ENCODE assay signal across 1 fruit fly cellular context in the genomic region with DNA sequence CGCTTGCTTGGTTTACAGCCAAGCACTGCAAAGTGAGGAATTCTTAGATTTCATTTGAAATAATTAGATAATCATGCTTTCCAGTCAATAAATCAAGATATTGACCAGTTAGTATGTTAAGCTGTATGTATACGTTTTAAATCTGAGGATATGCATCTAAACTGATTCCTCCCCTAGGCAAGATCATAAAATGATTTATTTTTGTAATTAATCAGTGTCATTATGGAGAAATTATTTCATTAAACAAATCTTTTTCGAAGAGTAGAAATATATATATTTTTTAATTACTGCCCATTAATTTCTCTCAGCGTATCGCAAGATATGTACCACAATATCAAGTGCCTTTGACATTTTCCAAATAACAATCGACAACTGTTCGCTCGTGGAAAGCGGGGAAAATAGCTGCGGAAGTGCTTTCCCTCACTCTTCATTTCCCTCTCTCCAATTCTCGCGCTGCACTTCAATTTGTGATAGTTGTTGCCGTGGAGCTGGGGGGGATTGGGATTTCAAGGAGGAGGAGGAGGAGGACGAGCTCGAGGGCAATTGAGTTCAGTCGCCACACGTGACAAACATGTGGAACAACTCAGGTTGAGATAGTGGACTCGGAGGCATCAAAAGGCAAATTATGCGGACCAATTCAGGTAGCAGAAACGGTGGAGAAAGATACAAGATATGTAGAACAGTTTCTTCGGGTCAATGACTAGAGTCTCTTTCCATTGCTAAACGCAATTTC.
TF ChIP-seq lines count a peak whose summit lies in the region.

No protein-coding gene starts in this region.

TF ChIP-seq in whole organism, embryonic, 481 proteins besides CTCF, POLR2A, EP300 and RAD21 (continued from another document):
- TF ChIP-seq H2.0 (GFP tag; IDR thresholded peaks at IDR 0.05; lab: Robert Waterston, UW) (no peak), scrt (GFP tag; optimal IDR thresholded peaks at IDR 0.05; lab: Kevin White, UChicago) (no peak), CG42726 (GFP tag; IDR thresholded peaks at IDR 0.05; lab: Robert Waterston, UW; ENCODE audit: partially characterized antibody) (no peak), schlank (tag; optimal IDR thresholded peaks at IDR 0.05; lab: Kevin White, UChicago) (no peak), CG4820 (GFP tag; optimal IDR thresholded peaks at IDR 0.05; lab: Kevin White, UChicago) (peak; percentile 24), corto (GFP tag; optimal IDR thresholded peaks at IDR 0.05; lab: Kevin White, UChicago) (no peak), CG7839 (tag; optimal IDR thresholded peaks at IDR 0.05; lab: Kevin White, UChicago) (peak; percentile 10), HLHmδ (GFP tag; optimal IDR thresholded peaks at IDR 0.05; lab: Kevin White, UChicago) (peak; percentile 30), HLH4C (GFP tag; IDR thresholded peaks at IDR 0.05; lab: Robert Waterston, UW; ENCODE audit: partially characterized antibody) (no peak), CG14710 (tag; optimal IDR thresholded peaks at IDR 0.05; lab: Kevin White, UChicago) (peak; percentile 34), bowl (GFP tag; IDR thresholded peaks at IDR 0.05; lab: Robert Waterston, UW) (no peak), al (GFP tag; IDR thresholded peaks at IDR 0.05; lab: Robert Waterston, UW) (no peak), CG18262 (tag; optimal IDR thresholded peaks at IDR 0.05; lab: Kevin White, UChicago) (peak; percentile 77), Xrp1 (GFP tag; IDR thresholded peaks at IDR 0.05; lab: Robert Waterston, UW) (peak; percentile 39; the same call in 1 of the 2 replicates), tna (GFP tag; IDR thresholded peaks at IDR 0.05; lab: Robert Waterston, UW; ENCODE audit: partially characterized antibody) (no peak), dm (GFP tag; optimal IDR thresholded peaks at IDR 0.05; lab: Kevin White, UChicago) (no peak), CG31441 (GFP tag; IDR thresholded peaks at IDR 0.05; lab: Robert Waterston, UW) (peak; percentile 59), pita (GFP tag; optimal IDR thresholded peaks at IDR 0.05; lab: Kevin White, UChicago) (no peak), Lpt (GFP tag; optimal IDR thresholded peaks at IDR 0.05; lab: Kevin White, UChicago) (no peak), phol (tag; optimal IDR thresholded peaks at IDR 0.05; lab: Kevin White, UChicago) (peak; percentile 33), twi (tag; optimal IDR thresholded peaks at IDR 0.05; lab: Kevin White, UChicago) (peak; percentile 96), prd (optimal IDR thresholded peaks at IDR 0.05; lab: Kevin White, UChicago) (no peak), prd (GFP tag; IDR thresholded peaks at IDR 0.05; lab: Robert Waterston, UW) (peak; percentile 25; the same call in 1 of the 3 replicates), CG10979 (tag; optimal IDR thresholded peaks at IDR 0.05; lab: Kevin White, UChicago) (peak; percentile 52), wdn (GFP tag; IDR thresholded peaks at IDR 0.05; lab: Robert Waterston, UW) (no peak), CG11504 (tag; optimal IDR thresholded peaks at IDR 0.05; lab: Kevin White, UChicago) (peak; percentile 8), tin (GFP tag; optimal IDR thresholded peaks at IDR 0.05; lab: Kevin White, UChicago) (peak; percentile 8), gem (tag; optimal IDR thresholded peaks at IDR 0.05; lab: Kevin White, UChicago) (peak; percentile 53), CG10267 (tag; optimal IDR thresholded peaks at IDR 0.05; lab: Kevin White, UChicago) (peak; percentile 41), sens (GFP tag; lab: Kevin White, UChicago) (peak; percentile 72)
